Fruit fly (Drosophila melanogaster): ENCODE data around the gene Mpv17.
A peak's percentile ranks its signal among the peaks of the same experiment; 100 is the strongest.

The Mpv17 gene

DNA sequence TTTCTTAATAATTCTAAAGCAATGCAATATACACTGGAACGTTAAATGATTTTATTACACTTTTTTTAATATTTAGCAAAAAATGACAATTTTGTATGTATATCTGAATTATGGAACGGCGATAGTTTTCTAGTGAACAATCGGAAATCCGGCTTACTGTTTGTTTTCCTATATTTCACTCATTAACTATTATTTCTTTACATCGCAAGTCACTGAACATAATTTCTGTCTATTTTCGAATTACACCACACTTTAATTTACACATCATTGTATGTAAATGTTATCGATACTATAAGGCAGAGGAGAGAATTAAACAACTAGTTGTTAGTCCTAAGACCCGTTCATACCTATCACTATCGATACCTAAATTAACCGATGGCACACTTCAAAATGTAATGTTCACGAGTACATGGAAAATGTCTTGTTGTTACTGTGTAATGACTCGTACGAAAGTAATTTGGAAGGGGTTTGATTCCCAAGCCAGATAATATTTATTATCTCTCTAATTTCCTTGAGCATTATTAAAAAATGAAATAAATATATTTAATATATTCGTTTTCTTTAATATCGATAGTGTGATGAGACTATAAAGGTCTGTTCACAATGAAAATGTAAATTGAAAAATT, 2.2 kb downstream of the Mpv17 start, which contains the start of gene PlexA (continued):
- peak; percentile 92 for TF ChIP-seq Usf (GFP tag; optimal IDR thresholded peaks at IDR 0.05)
- TF ChIP-seq CG1792 (GFP tag; optimal IDR thresholded peaks at IDR 0.05): no peak
- TF ChIP-seq CG7963 (GFP tag; IDR thresholded peaks at IDR 0.05; ENCODE audit: partially characterized antibody): peak; percentile 68; the same call in 2 of the 3 replicates
- TF ChIP-seq Nf-YA (GFP tag; IDR thresholded peaks at IDR 0.05): peak; percentile 86
- TF ChIP-seq CG12155 (GFP tag; optimal IDR thresholded peaks at IDR 0.05): peak; percentile 82
- TF ChIP-seq sug (tag; optimal IDR thresholded peaks at IDR 0.05): peak; percentile 83
- no peak for TF ChIP-seq CG18599 (GFP tag; optimal IDR thresholded peaks at IDR 0.05)
- TF ChIP-seq wor (GFP tag; IDR thresholded peaks at IDR 0.05): peak; percentile 86
- TF ChIP-seq CG16779 (GFP tag; IDR thresholded peaks at IDR 0.05): no peak
- TF ChIP-seq stc (GFP tag; IDR thresholded peaks at IDR 0.05): peak; percentile 86
- peak; percentile 91 for TF ChIP-seq CG12942 (GFP tag; optimal IDR thresholded peaks at IDR 0.05)
- TF ChIP-seq fd64A (GFP tag; optimal IDR thresholded peaks at IDR 0.05): no peak
- TF ChIP-seq ham (GFP tag; IDR thresholded peaks at IDR 0.05): no peak; the same call in 1 of the 2 replicates
- TF ChIP-seq tx (GFP tag; optimal IDR thresholded peaks at IDR 0.05): peak; percentile 44
- no peak for TF ChIP-seq Tbp (GFP tag; optimal IDR thresholded peaks at IDR 0.05)
- TF ChIP-seq CG16815 (GFP tag; optimal IDR thresholded peaks at IDR 0.05): peak; percentile 92
- TF ChIP-seq run (tag; optimal IDR thresholded peaks at IDR 0.05): no peak
- TF ChIP-seq CG34224 (GFP tag; IDR thresholded peaks at IDR 0.05; ENCODE audit: partially characterized antibody): peak; percentile 28; the same call in 1 of the 3 replicates
- TF ChIP-seq CG8388 (GFP tag; optimal IDR thresholded peaks at IDR 0.05): peak; percentile 79
- TF ChIP-seq Eip74EF (GFP tag; optimal IDR thresholded peaks at IDR 0.05): peak in 1 of 2 experiments; percentile 50
- TF ChIP-seq zen2 (GFP tag; IDR thresholded peaks at IDR 0.05; ENCODE audit: partially characterized antibody): no peak
- TF ChIP-seq abd-A (tag; optimal IDR thresholded peaks at IDR 0.05): no peak
- TF ChIP-seq CG30020 (tag; optimal IDR thresholded peaks at IDR 0.05): peak; percentile 100
- no peak for TF ChIP-seq CG6683 (GFP tag; optimal IDR thresholded peaks at IDR 0.05)
- peak; percentile 54; the same call in 1 of the 2 replicates for TF ChIP-seq ato (GFP tag; IDR thresholded peaks at IDR 0.05; ENCODE audit: partially characterized antibody)
- no peak for TF ChIP-seq zf30C (GFP tag; optimal IDR thresholded peaks at IDR 0.05)
- TF ChIP-seq Hr39 (optimal IDR thresholded peaks at IDR 0.05): no peak
- peak; percentile 74 for TF ChIP-seq jing (GFP tag; optimal IDR thresholded peaks at IDR 0.05)
- no peak for TF ChIP-seq br (optimal IDR thresholded peaks at IDR 0.05)
- TF ChIP-seq CG12659 (GFP tag; optimal IDR thresholded peaks at IDR 0.05): peak; percentile 87
- TF ChIP-seq nerfin-2 (GFP tag; IDR thresholded peaks at IDR 0.05; ENCODE audit: partially characterized antibody): peak; percentile 57; the same call in 1 of the 2 replicates
- no peak for TF ChIP-seq Rx (GFP tag; IDR thresholded peaks at IDR 0.05)
- TF ChIP-seq CG31388 (GFP tag; optimal IDR thresholded peaks at IDR 0.05): peak; percentile 70
- TF ChIP-seq CG15696 (tag; optimal IDR thresholded peaks at IDR 0.05): peak; percentile 86
- peak; percentile 68 for TF ChIP-seq D19B (GFP tag; optimal IDR thresholded peaks at IDR 0.05)
- no peak for TF ChIP-seq lov (optimal IDR thresholded peaks at IDR 0.05)
- peak; percentile 86; the same call in 1 of the 3 replicates for TF ChIP-seq lov (GFP tag; IDR thresholded peaks at IDR 0.05)
- no peak for TF ChIP-seq oc (tag; optimal IDR thresholded peaks at IDR 0.05)
- TF ChIP-seq CG8290 (GFP tag; optimal IDR thresholded peaks at IDR 0.05): peak; percentile 87
- peak; percentile 22 to 83 for TF ChIP-seq CG8290 (tag; optimal IDR thresholded peaks at IDR 0.05)
- peak; percentile 92 for TF ChIP-seq CG6689 (GFP tag; IDR thresholded peaks at IDR 0.05)
- TF ChIP-seq Neu2 (GFP tag; optimal IDR thresholded peaks at IDR 0.05; ENCODE audit: borderline replicate concordance): no peak
- TF ChIP-seq CG17912 (GFP tag; optimal IDR thresholded peaks at IDR 0.05): peak; percentile 65
- no peak for TF ChIP-seq dimm (GFP tag; IDR thresholded peaks at IDR 0.05)
- TF ChIP-seq CG9727 (GFP tag; optimal IDR thresholded peaks at IDR 0.05): peak; percentile 78
- TF ChIP-seq CG1233 (GFP tag; optimal IDR thresholded peaks at IDR 0.05): peak; percentile 87
- peak; percentile 48 for TF ChIP-seq Atf3 (GFP tag; optimal IDR thresholded peaks at IDR 0.05)
- TF ChIP-seq BEAF-32 (GFP tag; optimal IDR thresholded peaks at IDR 0.05): peak; percentile 82
- TF ChIP-seq CG11456 (GFP tag; IDR thresholded peaks at IDR 0.05): peak; percentile 97
- TF ChIP-seq CG12744 (GFP tag; optimal IDR thresholded peaks at IDR 0.05): no peak
